Worm (Caenorhabditis elegans) whole organism, L2 larva: Measurements from ENCODE around the gene mlk-1.

Source experiments
- F13H6.1 ChIP-seq: sonication (generic microtip); optimal IDR thresholded peaks from 2 replicates; lab custom pipeline; 2016; ENCODE audit warnings: missing genetic modification characterization, missing compliant biosample characterization
- ZK546.5 ChIP-seq: sonication (generic microtip); optimal IDR thresholded peaks from 2 replicates; lab custom pipeline; 2017; ENCODE audit warnings: missing biosample characterization, missing genetic modification characterization
- alr-1 ChIP-seq: fragments of 150-350 bp; optimal IDR thresholded peaks from 2 replicates; lab custom pipeline; 2014; ENCODE audit warnings: missing biosample characterization, missing genetic modification characterization
- aly-2 ChIP-seq: fragments of 150-350 bp; optimal IDR thresholded peaks from 2 replicates; lab custom pipeline; 2014; ENCODE audit warnings: missing biosample characterization, missing genetic modification characterization
- ama-1 ChIP-seq: fragments of 150-350 bp; optimal IDR thresholded peaks from 2 replicates; lab custom pipeline; 2018; ENCODE audit warnings: inconsistent platforms
- blmp-1 ChIP-seq: sonication (generic microtip); optimal IDR thresholded peaks from 2 replicates; lab custom pipeline; 2017; ENCODE audit warnings: missing genetic modification characterization, mild to moderate bottlenecking, missing compliant biosample characterization, antibody characterized with exemption, moderate library complexity; ENCODE audit not compliant: insufficient read depth
- ceh-16 ChIP-seq: fragments of 150-350 bp; optimal IDR thresholded peaks from 2 replicates; lab custom pipeline; 2014; ENCODE audit warnings: missing biosample characterization, missing genetic modification characterization
- ceh-82 ChIP-seq: fragments of 150-350 bp; optimal IDR thresholded peaks from 2 replicates; lab custom pipeline; 2014; ENCODE audit warnings: missing biosample characterization, missing genetic modification characterization
- crh-2 ChIP-seq: sonication (generic microtip); optimal IDR thresholded peaks from 2 replicates; lab custom pipeline; 2017; ENCODE audit warnings: missing biosample characterization, missing genetic modification characterization
- dmd-4 ChIP-seq: sonication (generic microtip); optimal IDR thresholded peaks from 2 replicates; lab custom pipeline; 2017; ENCODE audit warnings: missing biosample characterization, missing genetic modification characterization
- elt-1 ChIP-seq: fragments of 150-350 bp; optimal IDR thresholded peaks from 2 replicates; lab custom pipeline; 2014; ENCODE audit warnings: missing biosample characterization, missing genetic modification characterization
- elt-3 ChIP-seq: sonication (generic microtip); optimal IDR thresholded peaks from 2 replicates; lab custom pipeline; 2017; ENCODE audit warnings: missing biosample characterization, missing genetic modification characterization
- fos-1 ChIP-seq: fragments of 150-350 bp; optimal IDR thresholded peaks from 2 replicates; lab custom pipeline; 2014; ENCODE audit warnings: missing biosample characterization, missing genetic modification characterization
- lin-11 ChIP-seq: fragments of 150-350 bp; sonication (generic microtip); optimal IDR thresholded peaks from 2 replicates; lab custom pipeline; 2014; ENCODE audit warnings: missing biosample characterization, missing genetic modification characterization, inconsistent platforms, mixed read lengths
- mab-5 ChIP-seq: fragments of 150-350 bp; optimal IDR thresholded peaks from 2 replicates; lab custom pipeline; 2014; ENCODE audit warnings: missing biosample characterization, missing genetic modification characterization
- mdl-1 ChIP-seq, 2 experiments: fragments of 150-350 bp in 1 of 2; sonication (generic microtip) in 1 of 2; optimal IDR thresholded peaks; 2 replicates each; lab custom pipeline; 2017; ENCODE audit warnings: missing biosample characterization in 2 of 2, missing genetic modification characterization in 2 of 2
- nhr-10 ChIP-seq: sonication (generic microtip); optimal IDR thresholded peaks from 2 replicates; lab custom pipeline; 2017; ENCODE audit warnings: missing biosample characterization, missing genetic modification characterization
- nhr-12 ChIP-seq: fragments of 150-350 bp; optimal IDR thresholded peaks from 2 replicates; lab custom pipeline; 2014; ENCODE audit warnings: missing biosample characterization, missing genetic modification characterization
- nhr-129 ChIP-seq: fragments of 150-350 bp; optimal IDR thresholded peaks from 2 replicates; lab custom pipeline; 2014; ENCODE audit warnings: missing biosample characterization, missing genetic modification characterization
- nhr-23 ChIP-seq: fragments of 150-350 bp; optimal IDR thresholded peaks from 2 replicates; lab custom pipeline; 2014; ENCODE audit warnings: missing biosample characterization, missing genetic modification reagents, missing genetic modification characterization
- nhr-237 ChIP-seq: fragments of 150-350 bp; optimal IDR thresholded peaks from 2 replicates; lab custom pipeline; 2014; ENCODE audit warnings: missing biosample characterization, missing genetic modification characterization
- nhr-25 ChIP-seq: fragments of 150-350 bp; sonication (generic microtip); optimal IDR thresholded peaks from 3 replicates; lab custom pipeline; 2014; ENCODE audit warnings: missing biosample characterization, missing genetic modification characterization
- nhr-77 ChIP-seq: fragments of 150-350 bp; optimal IDR thresholded peaks from 2 replicates; lab custom pipeline; 2014; ENCODE audit warnings: missing biosample characterization, missing genetic modification characterization
- peb-1 ChIP-seq: fragments of 150-350 bp; optimal IDR thresholded peaks from 2 replicates; lab custom pipeline; 2014; ENCODE audit warnings: missing biosample characterization, missing genetic modification characterization
- skn-1 ChIP-seq: sonication (generic microtip); optimal IDR thresholded peaks from 2 replicates; lab custom pipeline; 2017; ENCODE audit warnings: missing biosample characterization, missing genetic modification characterization
- sma-3 ChIP-seq: sonication (generic microtip); optimal IDR thresholded peaks from 2 replicates; lab custom pipeline; 2016; ENCODE audit warnings: missing genetic modification reagents, missing genetic modification characterization, missing compliant biosample characterization
- sma-9 ChIP-seq, 2 experiments: fragments of 150-350 bp in 1 of 2; sonication (generic microtip) in 1 of 2; optimal IDR thresholded peaks; 2 replicates each; lab custom pipeline; 2014 to 2016; ENCODE audit warnings: missing genetic modification characterization in 2 of 2, mild to moderate bottlenecking in 1 of 2, missing biosample characterization in 1 of 2, missing compliant biosample characterization in 1 of 2, missing genetic modification reagents in 1 of 2, moderate library complexity in 1 of 2
- unc-39 ChIP-seq: fragments of 150-350 bp; optimal IDR thresholded peaks from 2 replicates; lab custom pipeline; 2014; ENCODE audit warnings: missing biosample characterization, missing genetic modification characterization
- unc-55 ChIP-seq: fragments of 150-350 bp; sonication (generic microtip); optimal IDR thresholded peaks from 3 replicates; lab custom pipeline; 2014; ENCODE audit warnings: missing biosample characterization, missing genetic modification reagents, missing genetic modification characterization
- unc-62 ChIP-seq: fragments of 150-350 bp; optimal IDR thresholded peaks from 2 replicates; lab custom pipeline; 2014; ENCODE audit warnings: missing biosample characterization, missing genetic modification reagents, missing genetic modification characterization
- zag-1 ChIP-seq: fragments of 150-350 bp; optimal IDR thresholded peaks from 2 replicates; lab custom pipeline; 2014; ENCODE audit warnings: missing biosample characterization, missing genetic modification characterization
- ztf-1 ChIP-seq: fragments of 200-800 bp; sonication (Bioruptor generic); conservative IDR thresholded peaks from 2 replicates; pipeline ENCODE4 v1.3.6; 2022; ENCODE audit warnings: missing genetic modification characterization, missing compliant biosample characterization
- ztf-11 ChIP-seq: sonication (generic microtip); optimal IDR thresholded peaks from 2 replicates; lab custom pipeline; 2017; ENCODE audit warnings: missing biosample characterization, missing genetic modification characterization
- ztf-4 ChIP-seq: fragments of 150-350 bp; optimal IDR thresholded peaks from 2 replicates; lab custom pipeline; 2014; ENCODE audit warnings: missing biosample characterization, missing genetic modification characterization

mlk-1 gene

DNA sequence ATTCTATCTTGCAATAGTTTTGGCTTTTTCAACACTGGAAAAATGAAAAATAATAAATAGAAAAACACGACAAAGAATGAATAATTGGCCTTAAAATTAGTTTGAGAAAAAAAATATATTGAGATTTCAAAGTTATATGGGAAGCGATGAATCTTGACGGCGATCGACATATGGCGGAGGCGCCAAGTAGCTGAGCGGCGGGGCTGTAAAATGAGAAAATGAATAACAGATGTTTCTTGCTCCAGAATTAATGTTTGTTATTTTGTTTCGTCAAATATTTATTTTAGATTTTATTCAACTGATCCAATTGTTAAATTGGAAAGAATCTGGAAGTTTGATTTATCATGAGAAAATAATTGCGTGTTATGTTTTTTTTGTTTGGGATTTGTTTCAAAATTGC, 25.1 kb downstream of the mlk-1 start, which contains the start of gene K11D12.11:
Gene K11D12.11, minus strand, starts transcription at position 42 of the 400 bp plus-strand sequence.
- TF ChIP-seq peb-1 (no peak), ama-1 (lab: Kevin White, UChicago) (no peak), nhr-12 (tag; lab: Kevin White, UChicago) (no peak), nhr-25 (tag; lab: Kevin White, UChicago) (no peak), fos-1 (tag; lab: Kevin White, UChicago) (no peak)

DNA sequence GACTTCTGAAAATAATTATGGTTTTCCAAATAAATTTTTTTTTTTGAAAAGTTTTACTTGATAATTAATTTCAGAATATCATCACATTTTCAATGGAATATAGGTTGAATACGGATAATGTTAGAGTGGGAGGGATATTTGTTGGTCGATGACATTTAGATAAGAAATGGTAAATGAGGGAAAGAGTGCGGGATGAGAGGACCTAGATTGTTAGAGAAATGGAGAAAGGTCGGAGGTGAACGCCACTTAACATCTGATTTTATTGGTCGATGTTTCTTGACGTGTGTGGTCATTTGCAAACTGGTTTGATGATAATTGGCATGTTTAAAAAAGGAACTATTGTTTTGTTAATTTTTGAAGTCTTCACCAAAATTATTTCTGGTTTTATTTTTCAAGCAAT, 26.2 kb downstream of the mlk-1 start:
- TF ChIP-seq nhr-25 (tag; lab: Kevin White, UChicago) (peak; percentile 27), blmp-1 (tag; lab: Kevin White, UChicago) (no peak), mdl-1 (tag; optimal IDR thresholded peaks at IDR 0.05; lab: Kevin White, UChicago) (no peak), ztf-11 (tag; lab: Kevin White, UChicago) (no peak)

DNA sequence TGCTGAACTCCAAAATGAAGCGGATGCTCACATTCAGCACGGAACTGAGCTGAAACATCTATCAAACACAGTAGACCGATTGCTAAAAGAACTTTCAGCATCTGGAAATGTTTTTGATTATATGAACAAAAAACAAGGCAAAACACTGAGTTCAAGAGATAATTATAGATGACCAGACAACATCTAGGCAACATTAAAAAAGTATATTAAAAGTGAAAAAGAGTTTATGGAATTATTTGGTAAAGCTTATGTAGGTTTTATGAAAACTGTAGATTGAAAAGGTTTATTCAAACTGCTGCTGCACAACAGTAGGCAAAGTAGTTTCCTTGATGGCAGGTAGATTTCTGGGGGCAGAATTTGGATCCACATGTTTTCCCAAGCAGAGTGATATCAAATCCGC, 28.2 kb downstream of the mlk-1 start, which contains the start of gene K11D12.7:
Gene K11D12.7, minus strand, starts transcription at position 101 of the 400 bp plus-strand sequence.
- TF ChIP-seq ztf-1, result no peak
- TF ChIP-seq nhr-12 (tag; lab: Kevin White, UChicago), result no peak
- no peak for TF ChIP-seq elt-3
- TF ChIP-seq alr-1, result no peak
- no peak for TF ChIP-seq ztf-11 (tag; lab: Kevin White, UChicago)
- TF ChIP-seq ZK546.5 (tag; lab: Kevin White, UChicago), result no peak
- TF ChIP-seq unc-55 (GFP tag; lab: Kevin White, UChicago), result no peak

DNA sequence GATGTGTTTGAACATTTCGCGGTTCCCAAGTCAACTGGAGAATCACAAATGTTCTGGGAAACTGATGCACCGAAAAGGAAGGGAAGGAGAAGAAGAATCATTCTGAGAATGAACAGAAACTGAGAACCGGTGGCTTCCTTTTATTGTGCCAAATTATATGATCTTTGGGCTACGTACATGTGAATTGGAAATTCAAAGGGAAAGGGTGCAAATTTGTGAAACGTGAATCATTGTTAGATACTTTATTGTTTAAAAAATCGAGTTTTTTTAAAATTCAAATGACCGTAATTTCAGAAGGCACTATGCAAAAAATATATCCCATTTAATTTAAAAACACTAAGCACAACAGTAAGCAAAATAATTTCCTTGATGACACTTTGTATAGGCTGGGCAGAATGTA, 29.6 kb downstream of the mlk-1 start, which contains the start of gene K11D12.6:
Gene K11D12.6, minus strand, starts transcription at position 101 of the 400 bp plus-strand sequence.
- TF ChIP-seq sma-9 (GFP tag; optimal IDR thresholded peaks at IDR 0.05; lab: Kevin White, UChicago) (no peak), sma-9 (tag; optimal IDR thresholded peaks at IDR 0.05; lab: Kevin White, UChicago) (no peak), dmd-4 (tag; lab: Kevin White, UChicago) (no peak)

DNA sequence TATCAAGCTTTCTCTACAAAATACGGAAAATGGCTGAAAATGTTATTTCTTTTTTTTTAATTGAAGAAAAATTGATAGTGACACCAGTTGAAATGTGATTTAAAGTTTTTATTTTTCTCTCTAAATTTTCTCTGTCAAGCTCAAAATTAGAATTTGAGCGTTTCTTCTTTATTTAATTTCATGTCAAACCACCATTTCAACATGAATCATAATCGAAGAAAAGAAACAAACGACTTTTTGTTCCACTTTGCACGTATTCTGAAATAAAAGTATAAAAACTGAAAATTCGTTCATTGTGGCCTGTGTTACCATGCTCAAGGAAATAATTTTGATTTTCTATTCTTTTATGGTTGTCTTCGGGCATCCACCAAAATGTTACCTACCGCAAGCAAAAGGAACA, 31.5 kb downstream of the mlk-1 start, which contains the start of gene K11D12.13:
Gene K11D12.13, plus strand, starts transcription at position 301 of the 400 bp plus-strand sequence.
- TF ChIP-seq elt-1 (tag; lab: Kevin White, UChicago), result no peak
- TF ChIP-seq crh-2 (tag; lab: Kevin White, UChicago), result no peak
- TF ChIP-seq ZK546.5 (tag; lab: Kevin White, UChicago), result no peak
- no peak for TF ChIP-seq zag-1 (tag; lab: Kevin White, UChicago)
- no peak for TF ChIP-seq F13H6.1
- TF ChIP-seq blmp-1 (tag; lab: Kevin White, UChicago), result no peak

DNA sequence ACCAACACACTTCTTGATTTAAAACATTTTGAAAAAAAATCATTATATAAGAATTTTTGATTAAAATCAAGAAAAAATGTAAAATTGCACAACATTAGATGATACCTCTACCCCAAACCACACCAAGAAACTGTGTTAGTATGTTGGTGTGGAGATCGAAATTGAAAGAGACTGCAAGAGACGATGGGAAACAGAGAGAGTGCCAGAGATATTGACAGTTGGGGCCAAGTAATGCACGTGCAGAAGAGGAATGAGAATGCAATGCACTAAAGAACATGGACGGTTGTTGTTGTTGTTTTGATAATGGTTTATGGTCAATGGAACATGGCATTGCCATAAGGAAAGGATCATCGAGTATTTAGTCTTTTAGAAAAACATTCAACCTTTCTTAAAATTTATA, 32.4 kb downstream of the mlk-1 start:
- TF ChIP-seq crh-2 (tag; lab: Kevin White, UChicago) (peak; percentile 13), elt-1 (tag; lab: Kevin White, UChicago) (no peak), mdl-1 (tag; optimal IDR thresholded peaks at IDR 0.05; lab: Kevin White, UChicago) (peak; percentile 53 to 62), nhr-129 (tag; lab: Kevin White, UChicago) (peak; percentile 72), fos-1 (tag; lab: Kevin White, UChicago) (peak; percentile 24), F13H6.1 (peak; percentile 15), lin-11 (no peak), sma-9 (GFP tag; optimal IDR thresholded peaks at IDR 0.05; lab: Kevin White, UChicago) (peak; percentile 66), sma-9 (tag; optimal IDR thresholded peaks at IDR 0.05; lab: Kevin White, UChicago) (no peak), unc-39 (tag; lab: Kevin White, UChicago) (no peak), ceh-82 (no peak), nhr-23 (tag; lab: Kevin White, UChicago) (no peak)

DNA sequence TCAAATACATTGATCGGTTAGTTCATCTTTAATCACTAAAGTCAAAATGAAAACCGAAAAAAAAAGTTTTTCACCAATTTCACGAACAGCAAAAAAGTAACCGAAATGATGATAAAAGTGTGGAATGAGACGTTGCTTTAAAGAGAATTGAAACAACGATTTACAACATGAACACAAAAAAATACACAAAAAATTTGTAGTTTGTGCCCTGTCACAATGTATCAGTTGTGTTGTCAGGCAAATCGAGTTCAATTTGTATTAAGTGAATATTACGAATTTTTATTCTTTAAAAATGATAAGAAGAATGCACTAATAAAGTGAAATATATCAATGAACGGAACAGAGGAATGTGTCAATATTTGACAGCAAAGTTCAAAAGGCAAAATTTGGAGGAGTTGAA, 32.8 kb downstream of the mlk-1 start:
- no peak for TF ChIP-seq nhr-12 (tag; lab: Kevin White, UChicago)
- TF ChIP-seq F13H6.1, result no peak
- no peak for TF ChIP-seq sma-9 (GFP tag; optimal IDR thresholded peaks at IDR 0.05; lab: Kevin White, UChicago)
- TF ChIP-seq sma-9 (tag; optimal IDR thresholded peaks at IDR 0.05; lab: Kevin White, UChicago), result no peak
- TF ChIP-seq sma-3 (GFP tag; lab: Kevin White, UChicago), result no peak
- no peak for TF ChIP-seq aly-2
- TF ChIP-seq nhr-77, result no peak
- no peak for TF ChIP-seq fos-1 (tag; lab: Kevin White, UChicago)
- TF ChIP-seq elt-1 (tag; lab: Kevin White, UChicago), result no peak
- no peak for TF ChIP-seq skn-1 (tag; lab: Kevin White, UChicago)
- no peak for TF ChIP-seq ztf-4 (tag; lab: Kevin White, UChicago)
- TF ChIP-seq nhr-129 (tag; lab: Kevin White, UChicago), result no peak
- TF ChIP-seq mab-5, result no peak
- no peak for TF ChIP-seq nhr-10 (tag; lab: Kevin White, UChicago)
- TF ChIP-seq ceh-16 (tag; lab: Kevin White, UChicago), result no peak
- no peak for TF ChIP-seq nhr-237
- TF ChIP-seq unc-62 (GFP tag; lab: Kevin White, UChicago), result no peak
- TF ChIP-seq lin-11, result no peak
- no peak for TF ChIP-seq alr-1
- TF ChIP-seq dmd-4 (tag; lab: Kevin White, UChicago), result no peak
- TF ChIP-seq ZK546.5 (tag; lab: Kevin White, UChicago), result no peak
